Worm (Caenorhabditis elegans) whole organism, midembryonic: ENCODE data around the gene glp-1.

Source experiments
- T22C8.4 ChIP-seq: fragments of 200-800 bp; sonication (Bioruptor generic); IDR thresholded peaks from 2 replicates; pipeline ENCODE4 v1.3.6; 2022; ENCODE audit warnings: missing genetic modification characterization, missing compliant biosample characterization
- flt-1 ChIP-seq: fragments of 200-800 bp; sonication (Bioruptor generic); IDR thresholded peaks from 2 replicates; pipeline ENCODE4 v1.3.6; 2022; ENCODE audit warnings: missing genetic modification characterization, missing compliant biosample characterization
- klf-2 ChIP-seq: fragments of 200-800 bp; sonication (Bioruptor generic); conservative IDR thresholded peaks from 2 replicates; pipeline ENCODE4 v1.3.6; 2022; ENCODE audit warnings: missing genetic modification reagents, missing genetic modification characterization, missing compliant biosample characterization
- tab-1 ChIP-seq: fragments of 200-800 bp; sonication (Bioruptor generic); IDR thresholded peaks from 2 replicates; pipeline ENCODE4 v1.3.6; 2022; ENCODE audit warnings: missing genetic modification characterization, missing compliant biosample characterization
- ztf-29 ChIP-seq: fragments of 200-800 bp; sonication (Bioruptor generic); IDR thresholded peaks from 2 replicates; pipeline ENCODE4 v1.3.6; 2022; ENCODE audit warnings: missing genetic modification reagents, missing genetic modification characterization, missing compliant biosample characterization

Gene glp-1

DNA sequence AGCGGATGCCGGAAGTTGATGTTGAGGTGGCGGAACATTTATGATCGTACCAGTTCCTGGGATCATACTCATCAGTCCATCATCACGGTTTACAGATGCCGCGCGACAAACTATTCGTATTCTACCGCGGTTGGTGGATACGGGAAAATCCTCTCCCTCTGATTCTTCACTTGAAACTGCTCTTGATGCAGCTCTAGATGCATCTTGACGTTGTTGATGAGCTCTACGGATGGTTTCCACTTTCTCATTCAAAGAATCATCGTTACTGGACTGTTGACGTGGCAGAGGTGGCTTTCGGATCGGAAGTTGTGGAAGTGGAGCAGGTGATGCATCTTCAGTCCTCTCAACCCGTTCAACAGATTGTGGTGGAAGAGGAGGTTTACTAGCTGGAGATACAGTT is 57.1 kb downstream of the glp-1 start:
- TF ChIP-seq ztf-29 (GFP tag; lab: Robert Waterston, UW) (no peak), tab-1 (GFP tag; lab: Robert Waterston, UW) (no peak), flt-1 (no peak), T22C8.4 (GFP tag; lab: Robert Waterston, UW) (no peak), klf-2 (GFP tag; lab: Robert Waterston, UW) (no peak)
